Fruit fly (Drosophila melanogaster) whole organism, wandering third instar larva: Measurements from ENCODE around the gene CG31038.

Experiments used
- CG32264 ChIP-seq: fragments of 200-800 bp; sonication (Bioruptor generic); optimal IDR thresholded peaks from 2 replicates; lab custom pipeline; 2016; ENCODE audit warnings: missing biosample characterization, missing genetic modification characterization
- CG9705 ChIP-seq: fragments of 200-800 bp; sonication (Bioruptor generic); optimal IDR thresholded peaks from 2 replicates; lab custom pipeline; 2018; ENCODE audit warnings: missing biosample characterization, mild to moderate bottlenecking, missing genetic modification characterization
- CrebA ChIP-seq: fragments of 200-800 bp; sonication (Bioruptor generic); optimal IDR thresholded peaks from 2 replicates; lab custom pipeline; 2016; ENCODE audit warnings: missing biosample characterization, mild to moderate bottlenecking, missing genetic modification characterization, borderline replicate concordance
- Dfd ChIP-seq: fragments of >200 bp; optimal IDR thresholded peaks from 2 replicates; lab custom pipeline; 2017; ENCODE audit warnings: missing biosample characterization, missing genetic modification characterization
- Dif ChIP-seq: fragments of 200-275, 200-300 bp; sonication (Bioruptor generic); optimal IDR thresholded peaks from 2 replicates; lab custom pipeline; 2018; ENCODE audit warnings: missing biosample characterization, missing genetic modification characterization; ENCODE audit not compliant: partially characterized antibody
- GATAd ChIP-seq: sonication (Bioruptor generic); optimal IDR thresholded peaks from 2 replicates; lab custom pipeline; 2016; ENCODE audit warnings: missing biosample characterization, missing genetic modification characterization
- HLH106 ChIP-seq: fragments of 200-800 bp; optimal IDR thresholded peaks from 3 replicates; lab custom pipeline; 2019; ENCODE audit warnings: missing biosample characterization, mild to moderate bottlenecking, missing genetic modification characterization, moderate library complexity
- Hnf4 ChIP-seq: fragments of 200-800 bp; sonication (Bioruptor generic); optimal IDR thresholded peaks from 2 replicates; lab custom pipeline; 2016; ENCODE audit warnings: missing biosample characterization, mild to moderate bottlenecking, missing genetic modification characterization
- Hr78 ChIP-seq: fragments of >200 bp; optimal IDR thresholded peaks from 2 replicates; lab custom pipeline; 2017; ENCODE audit warnings: missing biosample characterization, missing genetic modification characterization
- Hr83 ChIP-seq: fragments of 200-300 bp; sonication (Bioruptor generic); optimal IDR thresholded peaks from 2 replicates; lab custom pipeline; 2016; ENCODE audit warnings: missing biosample characterization, mild to moderate bottlenecking, missing genetic modification characterization, moderate library complexity; ENCODE audit not compliant: poor library complexity, severe bottlenecking
- Jra ChIP-seq: sonication (Bioruptor generic); optimal IDR thresholded peaks from 2 replicates; lab custom pipeline; 2016; ENCODE audit warnings: missing biosample characterization, missing genetic modification characterization
- Mio ChIP-seq: sonication (Bioruptor generic); optimal IDR thresholded peaks from 2 replicates; lab custom pipeline; 2016; ENCODE audit warnings: missing biosample characterization, missing genetic modification characterization
- N ChIP-seq: fragments of >200 bp; optimal IDR thresholded peaks from 2 replicates; lab custom pipeline; 2018; ENCODE audit warnings: missing biosample characterization, missing external identifiers, missing genetic modification characterization
- OdsH ChIP-seq: fragments of 200-800 bp; sonication (Bioruptor generic); optimal IDR thresholded peaks from 2 replicates; lab custom pipeline; 2016; ENCODE audit warnings: missing biosample characterization, mild to moderate bottlenecking, missing genetic modification characterization
- Sp1 ChIP-seq: fragments of 200-800 bp; sonication (Bioruptor generic); optimal IDR thresholded peaks from 3 replicates; lab custom pipeline; 2019; ENCODE audit warnings: missing biosample characterization, mild to moderate bottlenecking, missing genetic modification characterization, moderate library complexity
- brk ChIP-seq: fragments of 200-800 bp; sonication (Bioruptor generic); optimal IDR thresholded peaks from 2 replicates; lab custom pipeline; 2016; ENCODE audit warnings: missing biosample characterization, mild to moderate bottlenecking, missing genetic modification characterization
- dl ChIP-seq, 2 experiments: fragments of 175-275, 200-275 bp in 1 of 2; fragments of 200-275 bp in 1 of 2; sonication (Bioruptor generic); optimal IDR thresholded peaks; lab custom pipeline; 2018; ENCODE audit warnings: mild to moderate bottlenecking in 2 of 2, missing biosample characterization in 2 of 2, missing genetic modification characterization in 2 of 2, moderate library complexity in 2 of 2; ENCODE audit not compliant: partially characterized antibody in 2 of 2, insufficient read depth in 1 of 2
- dmrt93B ChIP-seq: fragments of 200-800 bp; sonication (Bioruptor generic); optimal IDR thresholded peaks from 2 replicates; lab custom pipeline; 2018; ENCODE audit warnings: missing biosample characterization, mild to moderate bottlenecking, missing genetic modification characterization
- dsf ChIP-seq: sonication (Bioruptor generic); optimal IDR thresholded peaks from 2 replicates; lab custom pipeline; 2016; ENCODE audit warnings: missing biosample characterization, missing genetic modification characterization, borderline replicate concordance
- foxo ChIP-seq, 2 experiments: fragments of 200-800 bp; sonication (Bioruptor generic); optimal IDR thresholded peaks; 2 replicates in 1 of 2; 3 replicates in 1 of 2; lab custom pipeline; 2016 to 2017; ENCODE audit warnings: missing biosample characterization in 2 of 2, missing genetic modification characterization in 2 of 2
- fru ChIP-seq: fragments of 200-800 bp; sonication (Bioruptor generic); optimal IDR thresholded peaks from 3 replicates; lab custom pipeline; 2016; ENCODE audit warnings: missing biosample characterization, mild to moderate bottlenecking, missing genetic modification characterization
- h ChIP-seq: fragments of 200-800 bp; sonication (Bioruptor generic); optimal IDR thresholded peaks from 3 replicates; lab custom pipeline; 2016; ENCODE audit warnings: missing biosample characterization, mild to moderate bottlenecking, missing genetic modification characterization
- jim ChIP-seq: fragments of 175-275, 200-325 bp; sonication (Bioruptor generic); optimal IDR thresholded peaks from 2 replicates; lab custom pipeline; 2016; ENCODE audit warnings: missing biosample characterization, mild to moderate bottlenecking, missing genetic modification characterization
- lola ChIP-seq: fragments of >200 bp; optimal IDR thresholded peaks from 2 replicates; lab custom pipeline; 2017; ENCODE audit warnings: missing biosample characterization, missing genetic modification characterization
- pan ChIP-seq: fragments of >200 bp; optimal IDR thresholded peaks from 2 replicates; lab custom pipeline; 2017
- psq ChIP-seq: fragments of 200-800 bp; sonication (Bioruptor generic); optimal IDR thresholded peaks from 3 replicates; lab custom pipeline; 2017; ENCODE audit warnings: missing biosample characterization, mild to moderate bottlenecking, missing genetic modification characterization, moderate library complexity
- rgr ChIP-seq: fragments of 200-800 bp; sonication (Bioruptor generic); optimal IDR thresholded peaks from 3 replicates; lab custom pipeline; 2016; ENCODE audit warnings: missing biosample characterization, mild to moderate bottlenecking, missing genetic modification characterization
- sage ChIP-seq: fragments of 200-800 bp; sonication (Bioruptor generic); optimal IDR thresholded peaks from 2 replicates; lab custom pipeline; 2016; ENCODE audit warnings: missing biosample characterization, mild to moderate bottlenecking, missing genetic modification characterization
- sv ChIP-seq: fragments of 200-800 bp; sonication (Bioruptor generic); optimal IDR thresholded peaks from 3 replicates; lab custom pipeline; 2016; ENCODE audit warnings: missing biosample characterization, missing genetic modification characterization
- tai ChIP-seq: sonication (Bioruptor generic); optimal IDR thresholded peaks from 2 replicates; lab custom pipeline; 2016; ENCODE audit warnings: missing biosample characterization, missing genetic modification characterization
- usp ChIP-seq: fragments of >200 bp; optimal IDR thresholded peaks from 2 replicates; lab custom pipeline; 2017; ENCODE audit warnings: missing biosample characterization, missing genetic modification characterization
- woc ChIP-seq: sonication (Bioruptor generic); optimal IDR thresholded peaks from 2 replicates; lab custom pipeline; 2016; ENCODE audit warnings: missing biosample characterization, mild to moderate bottlenecking, missing genetic modification characterization

CG31038 gene

DNA sequence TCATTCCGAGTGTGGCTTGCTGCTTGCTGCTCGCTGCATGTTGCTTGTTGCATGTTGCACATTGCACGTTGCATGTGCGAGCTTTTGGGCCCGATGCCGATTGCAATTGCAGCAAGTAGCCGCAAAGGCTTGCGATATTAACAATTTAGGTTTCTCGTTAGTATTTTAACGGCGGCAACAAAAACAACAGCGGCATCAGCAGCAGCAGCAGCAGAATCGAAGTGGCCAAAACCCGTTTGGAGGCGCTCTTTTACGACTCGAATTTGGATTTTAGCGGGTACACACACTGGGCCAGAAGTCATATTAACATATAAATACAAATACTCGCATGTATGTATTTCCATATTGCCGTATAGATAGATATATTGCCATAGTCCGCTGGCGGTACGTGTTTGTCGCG is 3.4 kb downstream of the CG31038 start:
- TF ChIP-seq N (no peak), Dif (no peak), usp (GFP tag; lab: Kevin White, UChicago) (no peak), dl (GFP tag; optimal IDR thresholded peaks at IDR 0.05; lab: Kevin White, UChicago; ENCODE audit: insufficient read depth in 1 of 2, partially characterized antibody in 2 of 2) (no peak), CrebA (GFP tag; lab: Kevin White, UChicago) (no peak), dsf (no peak)
- TF ChIP-seq, all 38 proteins: peak for 0

DNA sequence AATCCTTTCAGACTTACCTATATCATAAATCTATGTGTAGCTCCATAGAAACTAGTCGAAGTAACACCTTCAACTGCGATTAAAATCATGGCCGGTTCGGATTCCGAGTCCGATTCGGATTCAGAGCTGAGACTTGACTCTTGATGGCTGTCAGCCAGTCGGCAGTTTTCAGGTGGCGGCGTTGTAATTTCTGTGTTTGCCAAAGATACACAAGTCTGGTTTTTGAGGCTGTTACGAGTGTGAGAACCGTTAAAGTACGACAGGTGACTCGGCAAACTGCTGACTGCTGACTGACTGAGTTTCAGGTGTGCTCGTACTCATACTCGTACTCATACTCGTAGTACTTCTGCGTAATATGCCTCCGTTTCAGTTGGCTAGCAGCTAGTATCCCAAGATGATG is 14.3 kb downstream of the CG31038 start:
- TF ChIP-seq Hr83 (peak; percentile 88), Jra (GFP tag; lab: Kevin White, UChicago) (no peak), rgr (GFP tag; lab: Kevin White, UChicago) (peak; percentile 21), dsf (no peak), foxo (GFP tag; optimal IDR thresholded peaks at IDR 0.05; lab: Kevin White, UChicago) (peak in 1 of 2 experiments; percentile 1), tai (GFP tag; lab: Kevin White, UChicago) (no peak), dl (GFP tag; optimal IDR thresholded peaks at IDR 0.05; lab: Kevin White, UChicago; ENCODE audit: insufficient read depth in 1 of 2, partially characterized antibody in 2 of 2) (no peak), Hnf4 (GFP tag; lab: Kevin White, UChicago) (peak; percentile 54), OdsH (GFP tag; lab: Kevin White, UChicago) (peak; percentile 13), h (peak; percentile 52), CG32264 (no peak), CrebA (GFP tag; lab: Kevin White, UChicago) (no peak), lola (GFP tag; lab: Kevin White, UChicago) (no peak)

- no peak for TF ChIP-seq fru (GFP tag; lab: Kevin White, UChicago)
- TF ChIP-seq pan (lab: Kevin White, UChicago), result no peak
- TF ChIP-seq Dfd (GFP tag; lab: Kevin White, UChicago), result no peak
- TF ChIP-seq tai (GFP tag; lab: Kevin White, UChicago), result no peak
- TF ChIP-seq psq (GFP tag; lab: Kevin White, UChicago), result no peak
- TF ChIP-seq brk, result no peak
- TF ChIP-seq dmrt93B (GFP tag; lab: Kevin White, UChicago), result no peak
These were observed 16.2 kb downstream of the CG31038 start for dm6 chr3R:29893030-29893429.

DNA sequence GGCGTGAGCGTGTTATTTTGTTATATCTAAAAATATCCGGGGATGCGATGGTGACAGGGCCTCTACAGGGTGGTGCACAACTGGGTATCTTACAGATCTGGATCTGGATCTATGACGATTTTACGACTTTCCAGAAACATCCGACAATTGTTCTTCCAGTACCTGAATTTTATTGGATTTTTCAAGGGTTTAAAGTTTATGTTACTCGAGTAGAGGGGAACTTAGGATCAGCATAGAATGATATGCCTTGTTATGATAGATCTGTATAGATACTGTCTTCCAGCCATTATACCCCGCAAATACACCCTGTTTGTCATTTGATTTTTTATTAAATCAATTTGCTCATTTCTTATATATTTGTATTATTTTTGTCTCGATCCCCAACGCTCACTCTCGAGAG is 17.5 kb downstream of the CG31038 start:
- TF ChIP-seq h (peak; percentile 4), HLH106 (tag; lab: Kevin White, UChicago) (peak; percentile 39), Hr78 (GFP tag; lab: Kevin White, UChicago) (no peak), sv (GFP tag; lab: Kevin White, UChicago) (peak; percentile 14)

DNA sequence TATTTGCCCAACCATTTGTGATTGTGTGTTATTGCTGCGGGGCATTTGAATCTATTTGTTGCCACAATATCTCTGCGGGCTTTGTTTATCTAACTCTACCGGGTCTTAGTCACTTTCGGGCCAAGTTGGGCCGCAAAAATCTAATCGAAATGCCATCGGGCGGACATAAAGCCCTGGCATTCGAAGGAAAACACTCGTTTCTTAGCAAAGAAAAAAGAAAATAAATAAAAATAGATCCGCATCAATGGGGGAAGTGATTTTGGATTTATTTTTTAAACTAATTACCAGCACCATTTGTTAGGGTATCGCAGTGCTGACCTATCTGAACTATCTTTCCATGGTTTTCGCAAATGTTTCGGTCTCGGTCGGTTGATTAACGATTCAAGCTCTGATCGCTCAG is 21.7 kb downstream of the CG31038 start:
- TF ChIP-seq HLH106 (tag; lab: Kevin White, UChicago) (no peak), usp (GFP tag; lab: Kevin White, UChicago) (no peak), Jra (GFP tag; lab: Kevin White, UChicago) (no peak), GATAd (GFP tag; lab: Kevin White, UChicago) (no peak), Mio (GFP tag; lab: Kevin White, UChicago) (no peak), dsf (no peak), jim (no peak), foxo (GFP tag; optimal IDR thresholded peaks at IDR 0.05; lab: Kevin White, UChicago) (no peak), sage (GFP tag; lab: Kevin White, UChicago) (no peak), lola (GFP tag; lab: Kevin White, UChicago) (no peak), Hr83 (no peak), CG9705 (no peak), Dif (no peak), Sp1 (GFP tag; lab: Kevin White, UChicago) (no peak)

DNA sequence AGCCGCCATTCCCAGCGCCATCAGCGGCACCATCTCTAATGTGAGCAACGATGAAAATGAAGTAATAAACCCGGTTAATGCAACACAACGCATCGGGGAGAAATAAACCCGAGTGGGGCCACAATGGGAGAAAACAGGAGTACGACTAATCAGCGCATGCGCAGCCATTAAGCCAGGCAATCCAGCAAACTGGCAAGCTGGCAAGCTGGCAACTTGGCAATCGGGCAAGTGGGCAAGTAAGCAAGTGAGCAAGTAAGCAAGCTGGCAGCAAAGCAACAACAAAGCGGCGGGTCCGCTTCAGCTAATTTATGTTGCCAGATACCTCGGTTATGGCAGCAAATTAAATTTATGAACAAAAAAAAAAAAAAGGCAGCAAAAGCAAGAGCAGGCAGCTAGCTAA is 22.8 kb downstream of the CG31038 start:
- no peak for TF ChIP-seq tai (GFP tag; lab: Kevin White, UChicago)
- no peak for TF ChIP-seq OdsH (GFP tag; lab: Kevin White, UChicago)
- TF ChIP-seq sv (GFP tag; lab: Kevin White, UChicago), result no peak
- no peak for TF ChIP-seq woc
- TF ChIP-seq dl (GFP tag; optimal IDR thresholded peaks at IDR 0.05; lab: Kevin White, UChicago; ENCODE audit: insufficient read depth in 1 of 2, partially characterized antibody in 2 of 2), result no peak
- TF ChIP-seq sage (GFP tag; lab: Kevin White, UChicago), result no peak
- no peak for TF ChIP-seq Dif
- TF ChIP-seq CG9705, result no peak
- no peak for TF ChIP-seq h
- TF ChIP-seq Dfd (GFP tag; lab: Kevin White, UChicago), result no peak
- no peak for TF ChIP-seq dsf
- no peak for TF ChIP-seq CrebA (GFP tag; lab: Kevin White, UChicago)
